Worm (Caenorhabditis elegans) whole organism, L1 larva: ENCODE measurements around the gene C34F6.9.

Experiments
- C04F5.9 ChIP-seq: sonication (generic microtip); optimal IDR thresholded peaks from 2 replicates; lab custom pipeline; 2016; ENCODE audit warnings: missing genetic modification characterization, missing compliant biosample characterization
- C16A3.4 ChIP-seq: fragments of 150-350 bp; optimal IDR thresholded peaks from 2 replicates; lab custom pipeline; 2014; ENCODE audit warnings: missing biosample characterization, missing genetic modification characterization
- C34B4.2 ChIP-seq: sonication (generic microtip); optimal IDR thresholded peaks from 2 replicates; lab custom pipeline; 2017; ENCODE audit warnings: mild to moderate bottlenecking, missing genetic modification characterization, missing compliant biosample characterization
- aha-1 ChIP-seq: fragments of 150-350 bp; optimal IDR thresholded peaks from 2 replicates; lab custom pipeline; 2014; ENCODE audit warnings: missing biosample characterization, missing genetic modification characterization
- alr-1 ChIP-seq: fragments of 200-800 bp; sonication (Bioruptor generic); optimal IDR thresholded peaks from 2 replicates; lab custom pipeline; 2018; ENCODE audit warnings: borderline replicate concordance, mild to moderate bottlenecking, missing genetic modification characterization, missing compliant biosample characterization
- ama-1 ChIP-seq: fragments of 150-350 bp; optimal IDR thresholded peaks from 2 replicates; lab custom pipeline; 2014
- ceh-82 ChIP-seq, 3 experiments: fragments of 150-350 bp in 1 of 3; sonication (generic microtip) in 2 of 3; optimal IDR thresholded peaks; 2 replicates each; lab custom pipeline; 2014 to 2017; ENCODE audit warnings: missing biosample characterization in 3 of 3, missing genetic modification characterization in 3 of 3
- ceh-88 ChIP-seq: fragments of 200-800 bp; sonication (Bioruptor generic); IDR thresholded peaks from 2 replicates; pipeline ENCODE4 v1.3.6; 2022; ENCODE audit warnings: missing genetic modification characterization, missing compliant biosample characterization
- ces-1 ChIP-seq: fragments of 150-350 bp; optimal IDR thresholded peaks from 2 replicates; lab custom pipeline; 2014; ENCODE audit warnings: missing biosample characterization, missing genetic modification reagents, missing genetic modification characterization
- dsc-1 ChIP-seq: sonication (generic microtip); optimal IDR thresholded peaks from 2 replicates; lab custom pipeline; 2016; ENCODE audit warnings: mild to moderate bottlenecking, missing genetic modification characterization, missing compliant biosample characterization
- efl-3 ChIP-seq: fragments of 200-800 bp; sonication (Bioruptor generic); optimal IDR thresholded peaks from 2 replicates; lab custom pipeline; 2018; ENCODE audit warnings: mild to moderate bottlenecking, missing genetic modification characterization, missing compliant biosample characterization
- egl-13 ChIP-seq: sonication (generic microtip); optimal IDR thresholded peaks from 2 replicates; lab custom pipeline; 2016; ENCODE audit warnings: missing genotype, missing genetic modification reagents, missing genetic modification characterization, missing compliant biosample characterization
- elt-2 ChIP-seq: sonication (generic microtip); optimal IDR thresholded peaks from 2 replicates; lab custom pipeline; 2016; ENCODE audit warnings: missing genetic modification characterization, mild to moderate bottlenecking, inconsistent platforms, missing compliant biosample characterization, missing genetic modification reagents
- elt-3 ChIP-seq, 6 experiments: fragments of 150-350 bp in 1 of 6; sonication (generic microtip); optimal IDR thresholded peaks; 2 replicates each; lab custom pipeline; 2017 to 2018; ENCODE audit warnings: missing biosample characterization in 6 of 6, missing genetic modification characterization in 6 of 6, inconsistent platforms in 1 of 6
- ets-5 ChIP-seq: fragments of 200-800 bp; sonication (Bioruptor generic); IDR thresholded peaks from 2 replicates; pipeline ENCODE4 v1.3.6; 2022; ENCODE audit warnings: missing genetic modification characterization, missing compliant biosample characterization
- fkh-4 ChIP-seq: sonication (generic microtip); optimal IDR thresholded peaks from 2 replicates; lab custom pipeline; 2016; ENCODE audit warnings: missing compliant biosample characterization, missing genetic modification characterization, borderline replicate concordance
- fkh-8 ChIP-seq: sonication (generic microtip); optimal IDR thresholded peaks from 2 replicates; lab custom pipeline; 2016; ENCODE audit warnings: mild to moderate bottlenecking, missing genetic modification characterization, missing compliant biosample characterization
- grh-1 ChIP-seq: fragments of 200-800 bp; sonication (Bioruptor generic); IDR thresholded peaks from 2 replicates; pipeline ENCODE4 v1.3.6; 2022; ENCODE audit warnings: missing genetic modification reagents, missing genetic modification characterization, missing compliant biosample characterization
- hlh-17 ChIP-seq: fragments of 200-800 bp; sonication (Bioruptor generic); optimal IDR thresholded peaks from 2 replicates; lab custom pipeline; 2018; ENCODE audit warnings: missing genetic modification characterization, mild to moderate bottlenecking, missing compliant biosample characterization, moderate library complexity, borderline replicate concordance
- hlh-4 ChIP-seq: sonication (generic microtip); optimal IDR thresholded peaks from 2 replicates; lab custom pipeline; 2016; ENCODE audit warnings: mild to moderate bottlenecking, missing genetic modification characterization, missing compliant biosample characterization
- hpl-2 ChIP-seq: fragments of 150-350 bp; optimal IDR thresholded peaks from 2 replicates; lab custom pipeline; 2014; ENCODE audit warnings: missing biosample characterization, missing genetic modification reagents, missing genetic modification characterization
- irx-1 ChIP-seq: sonication (generic microtip); optimal IDR thresholded peaks from 2 replicates; lab custom pipeline; 2016; ENCODE audit warnings: missing genetic modification characterization, missing compliant biosample characterization
- isw-1 ChIP-seq: fragments of 200-800 bp; sonication (Bioruptor generic); IDR thresholded peaks from 2 replicates; pipeline ENCODE4 v1.3.6; 2022; ENCODE audit warnings: missing genetic modification characterization, missing compliant biosample characterization
- lin-13 ChIP-seq: fragments of 150-350 bp; optimal IDR thresholded peaks from 2 replicates; lab custom pipeline; 2014; ENCODE audit warnings: missing biosample characterization, missing genetic modification reagents, missing genetic modification characterization
- lin-14 ChIP-seq: fragments of 200-800 bp; sonication (Bioruptor generic); optimal IDR thresholded peaks from 2 replicates; lab custom pipeline; 2018; ENCODE audit warnings: mild to moderate bottlenecking, missing genetic modification characterization, moderate library complexity, missing compliant biosample characterization
- lir-3 ChIP-seq: sonication (generic microtip); optimal IDR thresholded peaks from 2 replicates; lab custom pipeline; 2016; ENCODE audit warnings: mild to moderate bottlenecking, missing genetic modification characterization, moderate library complexity, missing compliant biosample characterization; ENCODE audit not compliant: poor library complexity
- mab-9 ChIP-seq: fragments of 200-800 bp; sonication (Bioruptor generic); IDR thresholded peaks from 2 replicates; pipeline ENCODE4 v1.3.6; 2022; ENCODE audit warnings: missing genetic modification reagents, missing genetic modification characterization, missing compliant biosample characterization
- mdl-1 ChIP-seq, 2 experiments: fragments of 150-350 bp; optimal IDR thresholded peaks; 2 replicates each; lab custom pipeline; 2014 to 2017; ENCODE audit warnings: missing biosample characterization in 2 of 2, missing genetic modification characterization in 2 of 2, inconsistent platforms in 1 of 2
- mef-2 ChIP-seq: fragments of 150-350 bp; optimal IDR thresholded peaks from 2 replicates; lab custom pipeline; 2014; ENCODE audit warnings: missing biosample characterization, missing genetic modification characterization
- mep-1 ChIP-seq: fragments of 150-350 bp; optimal IDR thresholded peaks from 2 replicates; lab custom pipeline; 2014; ENCODE audit warnings: missing biosample characterization, missing genetic modification characterization
- nhr-11 ChIP-seq: fragments of 150-350 bp; optimal IDR thresholded peaks from 2 replicates; lab custom pipeline; 2014; ENCODE audit warnings: missing biosample characterization, missing genetic modification characterization
- nhr-12 ChIP-seq: sonication (generic microtip); optimal IDR thresholded peaks from 2 replicates; lab custom pipeline; 2017; ENCODE audit warnings: missing biosample characterization, missing genetic modification characterization
- nhr-20 ChIP-seq: sonication (generic microtip); optimal IDR thresholded peaks from 2 replicates; lab custom pipeline; 2016; ENCODE audit warnings: mild to moderate bottlenecking, missing genetic modification characterization, missing compliant biosample characterization
- nhr-237 ChIP-seq: fragments of 150-350 bp; optimal IDR thresholded peaks from 2 replicates; lab custom pipeline; 2014; ENCODE audit warnings: missing biosample characterization, missing genetic modification characterization
- nhr-71 ChIP-seq: sonication (generic microtip); optimal IDR thresholded peaks from 2 replicates; lab custom pipeline; 2016; ENCODE audit warnings: mild to moderate bottlenecking, missing genetic modification characterization, moderate library complexity, missing compliant biosample characterization
- nhr-76 ChIP-seq: sonication (generic microtip); optimal IDR thresholded peaks from 2 replicates; lab custom pipeline; 2017; ENCODE audit warnings: missing biosample characterization, missing genetic modification characterization
- nhr-77 ChIP-seq: fragments of 150-350 bp; optimal IDR thresholded peaks from 2 replicates; lab custom pipeline; 2014; ENCODE audit warnings: missing biosample characterization, missing genetic modification characterization
- pag-3 ChIP-seq: sonication (generic microtip); optimal IDR thresholded peaks from 2 replicates; lab custom pipeline; 2017; ENCODE audit warnings: missing genetic modification characterization, mild to moderate bottlenecking, missing compliant biosample characterization, antibody characterized with exemption, borderline replicate concordance; ENCODE audit not compliant: insufficient read depth
- pax-3 ChIP-seq: fragments of 200-800 bp; sonication (Bioruptor generic); optimal IDR thresholded peaks from 2 replicates; lab custom pipeline; 2018; ENCODE audit warnings: mild to moderate bottlenecking, missing genetic modification characterization, moderate library complexity, missing compliant biosample characterization
- skn-1 ChIP-seq: fragments of 150-350 bp; optimal IDR thresholded peaks from 2 replicates; lab custom pipeline; 2014; ENCODE audit warnings: missing biosample characterization, missing genetic modification characterization
- snpc-4 ChIP-seq: fragments of 150-350 bp; optimal IDR thresholded peaks from 2 replicates; lab custom pipeline; 2014; ENCODE audit warnings: missing biosample characterization, missing genetic modification characterization
- snu-23 ChIP-seq: sonication (generic microtip); optimal IDR thresholded peaks from 2 replicates; lab custom pipeline; 2016; ENCODE audit warnings: missing genetic modification characterization, missing compliant biosample characterization
- sptf-1 ChIP-seq: fragments of 150-350 bp; optimal IDR thresholded peaks from 2 replicates; lab custom pipeline; 2014; ENCODE audit warnings: missing biosample characterization, missing genetic modification characterization
- sup-37 ChIP-seq: fragments of 200-800 bp; sonication (Bioruptor generic); optimal IDR thresholded peaks from 2 replicates; lab custom pipeline; 2018; ENCODE audit warnings: mild to moderate bottlenecking, missing genetic modification characterization, missing compliant biosample characterization
- tbx-2 ChIP-seq: sonication (generic microtip); optimal IDR thresholded peaks from 2 replicates; lab custom pipeline; 2016; ENCODE audit warnings: missing genetic modification characterization, missing compliant biosample characterization
- unc-130 ChIP-seq: fragments of 150-350 bp; optimal IDR thresholded peaks from 2 replicates; lab custom pipeline; 2017; ENCODE audit warnings: missing biosample characterization, missing genetic modification characterization, inconsistent platforms
- unc-62 ChIP-seq: fragments of 150-350 bp; optimal IDR thresholded peaks from 2 replicates; lab custom pipeline; 2014; ENCODE audit warnings: missing biosample characterization, missing genetic modification reagents, missing genetic modification characterization
- xbp-1 ChIP-seq: sonication (generic microtip); optimal IDR thresholded peaks from 2 replicates; lab custom pipeline; 2016; ENCODE audit warnings: missing genetic modification characterization, missing compliant biosample characterization
- zag-1 ChIP-seq: fragments of 150-350 bp; optimal IDR thresholded peaks from 2 replicates; lab custom pipeline; 2014; ENCODE audit warnings: missing biosample characterization, missing genetic modification characterization
- ztf-11 ChIP-seq, 2 experiments: sonication (generic microtip); optimal IDR thresholded peaks; 2 replicates each; lab custom pipeline; 2016 to 2017; ENCODE audit warnings: missing genetic modification characterization in 2 of 2, missing biosample characterization in 1 of 2, missing compliant biosample characterization in 1 of 2

C34F6.9 gene

ce11 chrX:11208788-11209187 lies 13.7 kb downstream of the C34F6.9 start, which contains the start of gene C34F6.5:
Gene C34F6.5 (minus strand): TSS chrX:11208888.
- TF ChIP-seq fkh-8 (tag; lab: Kevin White, UChicago) = peak; percentile 4
- TF ChIP-seq ets-5 = no peak
- TF ChIP-seq, all 84 proteins: peak for 1

- TF ChIP-seq nhr-77 (tag; lab: Kevin White, UChicago) (peak; percentile 88), unc-62 (GFP tag; lab: Kevin White, UChicago) (no peak), fkh-8 (tag; lab: Kevin White, UChicago) (peak; percentile 76), dsc-1 (peak; percentile 95), elt-3 (tag; optimal IDR thresholded peaks at IDR 0.05; lab: Kevin White, UChicago) (peak in 3 of 6 experiments; percentile 38 to 84 (median 84)), sup-37 (GFP tag; lab: Kevin White, UChicago) (peak; percentile 86), grh-1 (GFP tag; lab: Robert Waterston, UW) (peak; percentile 94), hpl-2 (peak; percentile 80), C34B4.2 (tag; lab: Kevin White, UChicago) (no peak), fkh-4 (tag; lab: Kevin White, UChicago) (peak; percentile 57), unc-130 (peak; percentile 96), ceh-82 (tag; optimal IDR thresholded peaks at IDR 0.05; lab: Kevin White, UChicago) (peak; percentile 82 to 88 (median 87)), sptf-1 (tag; lab: Kevin White, UChicago) (no peak), elt-2 (peak; percentile 90), lin-14 (GFP tag; lab: Kevin White, UChicago) (peak; percentile 95), C04F5.9 (tag; lab: Kevin White, UChicago) (peak; percentile 68), irx-1 (tag; lab: Kevin White, UChicago) (peak; percentile 97), lin-13 (peak; percentile 81), snu-23 (GFP tag; lab: Kevin White, UChicago) (peak; percentile 96), mep-1 (tag; lab: Kevin White, UChicago) (peak; percentile 99), C16A3.4 (tag; lab: Kevin White, UChicago) (peak; percentile 90), nhr-12 (tag; lab: Kevin White, UChicago) (no peak), nhr-76 (no peak), hlh-4 (tag; lab: Kevin White, UChicago) (no peak), nhr-20 (tag; lab: Kevin White, UChicago) (peak; percentile 97), ztf-11 (tag; optimal IDR thresholded peaks at IDR 0.05; lab: Kevin White, UChicago) (peak in 1 of 2 experiments; percentile 75), alr-1 (tag; lab: Kevin White, UChicago) (no peak), ces-1 (GFP tag; lab: Kevin White, UChicago) (no peak), efl-3 (GFP tag; lab: Kevin White, UChicago) (peak; percentile 55), tbx-2 (tag; lab: Kevin White, UChicago) (peak; percentile 97), nhr-71 (tag; lab: Kevin White, UChicago) (peak; percentile 97), nhr-11 (tag; lab: Kevin White, UChicago) (peak; percentile 89), egl-13 (tag; lab: Kevin White, UChicago) (peak; percentile 83), mdl-1 (tag; optimal IDR thresholded peaks at IDR 0.05; lab: Kevin White, UChicago) (peak in 1 of 2 experiments; percentile 85), aha-1 (peak; percentile 86), snpc-4 (tag; lab: Kevin White, UChicago) (peak; percentile 71), isw-1 (GFP tag; lab: Robert Waterston, UW) (peak; percentile 81), mab-9 (peak; percentile 88), lir-3 (peak; percentile 81), pax-3 (tag; lab: Kevin White, UChicago) (peak; percentile 76), hlh-17 (GFP tag; lab: Kevin White, UChicago) (no peak), skn-1 (tag; lab: Kevin White, UChicago) (peak; percentile 70), pag-3 (tag; lab: Kevin White, UChicago) (peak; percentile 39), xbp-1 (tag; lab: Kevin White, UChicago) (peak; percentile 93), nhr-237 (tag; lab: Kevin White, UChicago) (peak; percentile 24), ceh-88 (GFP tag; lab: Robert Waterston, UW) (peak; percentile 80), zag-1 (tag; lab: Kevin White, UChicago) (no peak), ama-1 (lab: Kevin White, UChicago) (peak; percentile 1), mef-2 (tag; lab: Kevin White, UChicago) (peak; percentile 84)
Observed at ce11 chrX:11206953-11207352, 15.5 kb downstream of the C34F6.9 start, which contains the start of gene hst-2. Gene hst-2 (minus strand): TSS chrX:11207155.
